Worm (Caenorhabditis elegans): Measurements from ENCODE around the gene C44B7.11.

Gene C44B7.11

DNA sequence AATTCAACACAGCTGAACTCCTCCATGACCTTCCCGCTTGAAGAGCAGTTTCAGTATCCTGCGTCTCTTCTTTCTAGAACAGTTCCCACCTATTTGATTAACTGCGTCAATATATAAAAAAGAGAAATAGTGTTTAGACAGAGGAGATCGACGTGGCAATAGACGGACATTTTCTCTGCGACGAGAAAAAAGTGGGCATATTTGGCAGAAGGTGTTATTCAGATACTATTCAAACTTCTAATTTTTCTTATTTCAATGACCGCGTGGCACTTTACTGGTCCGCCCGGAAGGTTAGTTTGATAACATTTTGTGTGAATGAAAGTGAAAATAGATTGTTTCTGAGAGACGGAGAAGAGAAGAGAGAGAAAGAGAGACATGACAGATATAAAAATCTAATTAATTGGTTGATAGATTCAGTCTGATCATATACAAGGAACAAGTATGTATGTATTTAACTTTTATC is 49.4 kb downstream of the C44B7.11 start, which contains the start of gene tbc-6 (continued):
- TF ChIP-seq alr-1 (tag; optimal IDR thresholded peaks at IDR 0.05) (no peak), elt-1 (tag; optimal IDR thresholded peaks at IDR 0.05) (no peak), nhr-25 (tag; optimal IDR thresholded peaks at IDR 0.05) (peak; percentile 89), nhr-129 (tag; optimal IDR thresholded peaks at IDR 0.05) (peak; percentile 53), sma-9 (GFP tag; optimal IDR thresholded peaks at IDR 0.05) (peak; percentile 68), sma-9 (tag; optimal IDR thresholded peaks at IDR 0.05) (no peak), mdl-1 (tag; optimal IDR thresholded peaks at IDR 0.05) (peak in 1 of 2 experiments; percentile 18), crh-2 (tag; optimal IDR thresholded peaks at IDR 0.05) (peak; percentile 83), R02D3.7 (tag; optimal IDR thresholded peaks at IDR 0.05) (no peak)

ce11 chrII:6846723-6847122 is 50.6 kb downstream of the C44B7.11 start:
- no peak for TF ChIP-seq nhr-10 (tag; optimal IDR thresholded peaks at IDR 0.05)
- TF ChIP-seq lin-39 (tag; optimal IDR thresholded peaks at IDR 0.05) = no peak
- TF ChIP-seq alr-1 (tag; optimal IDR thresholded peaks at IDR 0.05) = no peak
- no peak for TF ChIP-seq nhr-77 (tag; optimal IDR thresholded peaks at IDR 0.05)
- TF ChIP-seq ceh-82 (tag; optimal IDR thresholded peaks at IDR 0.05) = no peak
- no peak for TF ChIP-seq nhr-11 (tag; optimal IDR thresholded peaks at IDR 0.05)
- no peak for TF ChIP-seq elt-1 (tag; optimal IDR thresholded peaks at IDR 0.05)
- TF ChIP-seq ztf-4 (tag; optimal IDR thresholded peaks at IDR 0.05) = no peak
- no peak for TF ChIP-seq crh-2 (tag; optimal IDR thresholded peaks at IDR 0.05)
- no peak for TF ChIP-seq gmeb-1 (tag; optimal IDR thresholded peaks at IDR 0.05)
- TF ChIP-seq nhr-25 (tag; optimal IDR thresholded peaks at IDR 0.05) = no peak
- no peak for TF ChIP-seq unc-39 (tag; optimal IDR thresholded peaks at IDR 0.05)
- TF ChIP-seq fos-1 (tag; optimal IDR thresholded peaks at IDR 0.05) = no peak
- no peak for TF ChIP-seq snpc-4 (tag; optimal IDR thresholded peaks at IDR 0.05)
- no peak for TF ChIP-seq nhr-21 (tag; optimal IDR thresholded peaks at IDR 0.05)
- no peak for TF ChIP-seq ztf-1 (GFP tag; conservative IDR thresholded peaks at IDR 0.05)

- TF ChIP-seq nhr-25 (tag; optimal IDR thresholded peaks at IDR 0.05) (peak; percentile 3), Y55F3AM.14 (GFP tag; optimal IDR thresholded peaks at IDR 0.05) (no peak), ztf-11 (tag; optimal IDR thresholded peaks at IDR 0.05) (no peak), fos-1 (tag; optimal IDR thresholded peaks at IDR 0.05) (peak; percentile 29), mdl-1 (tag; optimal IDR thresholded peaks at IDR 0.05) (no peak), elt-3 (tag; optimal IDR thresholded peaks at IDR 0.05) (no peak), sma-3 (GFP tag; optimal IDR thresholded peaks at IDR 0.05) (no peak), egl-27 (tag; optimal IDR thresholded peaks at IDR 0.05) (peak; percentile 74), ztf-1 (GFP tag; conservative IDR thresholded peaks at IDR 0.05) (no peak), dmd-4 (tag; optimal IDR thresholded peaks at IDR 0.05) (no peak), ZK546.5 (tag; optimal IDR thresholded peaks at IDR 0.05) (no peak), nhr-237 (tag; optimal IDR thresholded peaks at IDR 0.05) (no peak), R02D3.7 (tag; optimal IDR thresholded peaks at IDR 0.05) (no peak), lin-11 (tag; optimal IDR thresholded peaks at IDR 0.05) (no peak), nhr-23 (tag; optimal IDR thresholded peaks at IDR 0.05) (no peak), peb-1 (tag; optimal IDR thresholded peaks at IDR 0.05) (no peak), zag-1 (tag; optimal IDR thresholded peaks at IDR 0.05) (no peak), lin-13 (GFP tag; optimal IDR thresholded peaks at IDR 0.05) (no peak), skn-1 (tag; optimal IDR thresholded peaks at IDR 0.05) (no peak), unc-39 (tag; optimal IDR thresholded peaks at IDR 0.05) (no peak), nhr-6 (tag; optimal IDR thresholded peaks at IDR 0.05) (no peak), mab-5 (tag; optimal IDR thresholded peaks at IDR 0.05) (no peak), ama-1 (optimal IDR thresholded peaks at IDR 0.05) (no peak), nhr-77 (tag; optimal IDR thresholded peaks at IDR 0.05) (no peak), lsy-2 (tag; optimal IDR thresholded peaks at IDR 0.05) (peak in 1 of 2 experiments; percentile 18), gmeb-1 (tag; optimal IDR thresholded peaks at IDR 0.05) (peak; percentile 18), blmp-1 (tag; optimal IDR thresholded peaks at IDR 0.05; ENCODE audit: insufficient read depth) (peak; percentile 42), ztf-4 (tag; optimal IDR thresholded peaks at IDR 0.05) (no peak), unc-62 (GFP tag; optimal IDR thresholded peaks at IDR 0.05) (no peak), unc-55 (GFP tag; optimal IDR thresholded peaks at IDR 0.05) (no peak), nhr-12 (tag; optimal IDR thresholded peaks at IDR 0.05) (no peak), snpc-4 (tag; optimal IDR thresholded peaks at IDR 0.05) (no peak), nhr-21 (tag; optimal IDR thresholded peaks at IDR 0.05) (no peak), C34F6.9 (tag; optimal IDR thresholded peaks at IDR 0.05) (peak; percentile 6), nhr-10 (tag; optimal IDR thresholded peaks at IDR 0.05) (no peak), aly-2 (tag; optimal IDR thresholded peaks at IDR 0.05) (no peak)
Measured at ce11 chrII:6845006-6845459, 52.3 kb downstream of the C44B7.11 start.
